Fruit fly (Drosophila melanogaster) whole organism, wandering third instar larva: Measurements from ENCODE around the gene Act88F.

ENCODE experiments used
- Abd-B ChIP-seq: fragments of >200 bp; optimal IDR thresholded peaks from 2 replicates; lab custom pipeline; 2017; ENCODE audit warnings: missing biosample characterization, missing genetic modification characterization
- GATAd ChIP-seq: sonication (Bioruptor generic); optimal IDR thresholded peaks from 2 replicates; lab custom pipeline; 2016; ENCODE audit warnings: missing biosample characterization, missing genetic modification characterization
- Jra ChIP-seq: sonication (Bioruptor generic); optimal IDR thresholded peaks from 2 replicates; lab custom pipeline; 2016; ENCODE audit warnings: missing biosample characterization, missing genetic modification characterization
- Rel ChIP-seq, 2 experiments: fragments of 200-800 bp; sonication (Bioruptor generic) in 1 of 2; optimal IDR thresholded peaks; 2 replicates in 1 of 2; 3 replicates in 1 of 2; lab custom pipeline; 2016 to 2019; ENCODE audit warnings: mild to moderate bottlenecking in 2 of 2, missing biosample characterization in 2 of 2, missing genetic modification characterization in 2 of 2, moderate library complexity in 1 of 2
- brk ChIP-seq: fragments of 200-800 bp; sonication (Bioruptor generic); optimal IDR thresholded peaks from 2 replicates; lab custom pipeline; 2016; ENCODE audit warnings: missing biosample characterization, mild to moderate bottlenecking, missing genetic modification characterization
- dsf ChIP-seq: sonication (Bioruptor generic); optimal IDR thresholded peaks from 2 replicates; lab custom pipeline; 2016; ENCODE audit warnings: missing biosample characterization, missing genetic modification characterization, borderline replicate concordance
- jim ChIP-seq: fragments of 175-275, 200-325 bp; sonication (Bioruptor generic); optimal IDR thresholded peaks from 2 replicates; lab custom pipeline; 2016; ENCODE audit warnings: missing biosample characterization, mild to moderate bottlenecking, missing genetic modification characterization
- lola ChIP-seq: fragments of >200 bp; optimal IDR thresholded peaks from 2 replicates; lab custom pipeline; 2017; ENCODE audit warnings: missing biosample characterization, missing genetic modification characterization
- tai ChIP-seq: sonication (Bioruptor generic); optimal IDR thresholded peaks from 2 replicates; lab custom pipeline; 2016; ENCODE audit warnings: missing biosample characterization, missing genetic modification characterization

DNA sequence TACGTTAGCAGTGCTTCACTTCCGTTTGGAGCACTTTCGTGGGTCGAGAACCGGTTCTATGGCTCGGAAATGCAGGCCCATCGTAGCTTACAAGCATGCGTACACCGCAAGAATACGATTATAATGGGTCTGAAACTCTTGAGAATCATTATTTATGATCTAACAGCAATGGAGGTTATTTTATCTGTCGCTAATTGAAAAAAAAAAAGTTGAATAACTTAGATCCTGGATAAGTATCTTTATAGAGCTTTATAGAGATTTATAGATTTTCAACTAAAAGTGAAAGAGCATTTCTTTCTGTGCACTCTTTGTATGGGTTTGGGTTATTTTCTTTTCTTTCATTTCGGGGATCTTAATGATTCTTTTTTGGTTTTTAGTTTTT, 12.0 kb upstream of the Act88F start:
- TF ChIP-seq dsf (GFP tag; lab: Kevin White, UChicago) (peak; percentile 6), Rel (GFP tag; optimal IDR thresholded peaks at IDR 0.05; lab: Kevin White, UChicago) (no peak), Rel (tag; optimal IDR thresholded peaks at IDR 0.05; lab: Kevin White, UChicago) (peak; percentile 29), GATAd (GFP tag; lab: Kevin White, UChicago) (no peak), lola (GFP tag; lab: Kevin White, UChicago) (no peak), jim (GFP tag; lab: Kevin White, UChicago) (no peak), brk (peak; percentile 87), Abd-B (GFP tag; lab: Kevin White, UChicago) (no peak), Jra (peak; percentile 68), tai (GFP tag; lab: Kevin White, UChicago) (peak; percentile 61)
